Worm (Caenorhabditis elegans) whole organism, L3 larva: ENCODE results near the gene C16C10.4.

Experiments
- aly-2 ChIP-seq: fragments of 150-350 bp; optimal IDR thresholded peaks from 2 replicates; lab custom pipeline; 2014; ENCODE audit warnings: missing biosample characterization, missing genetic modification characterization
- ama-1 ChIP-seq: fragments of 150-350 bp; optimal IDR thresholded peaks from 2 replicates; lab custom pipeline; 2018
- egl-27 ChIP-seq: sonication (generic microtip); optimal IDR thresholded peaks from 4 replicates; lab custom pipeline; 2017; ENCODE audit warnings: missing biosample characterization, missing genetic modification reagents, missing genetic modification characterization
- lsy-12 ChIP-seq: sonication (generic microtip); optimal IDR thresholded peaks from 2 replicates; lab custom pipeline; 2016; ENCODE audit warnings: mild to moderate bottlenecking, missing genetic modification characterization, missing compliant biosample characterization
- pqm-1 ChIP-seq: fragments of 150-350 bp; optimal IDR thresholded peaks from 2 replicates; lab custom pipeline; 2017; ENCODE audit warnings: missing biosample characterization, missing genetic modification characterization, inconsistent platforms
- unc-62 ChIP-seq: fragments of 150-350 bp; sonication (generic microtip); optimal IDR thresholded peaks from 4 replicates; lab custom pipeline; 2014; ENCODE audit warnings: missing biosample characterization, missing genetic modification reagents, missing genetic modification characterization

- TF ChIP-seq ama-1 (no peak), lsy-12 (tag; lab: Kevin White, UChicago) (no peak), aly-2 (tag; lab: Kevin White, UChicago) (no peak), egl-27 (no peak), unc-62 (GFP tag; lab: Kevin White, UChicago) (no peak), pqm-1 (tag; lab: Kevin White, UChicago) (no peak)
These were observed 4.4 kb upstream of the C16C10.4 start, which contains the start of gene rnf-5 for ce11 chrIII:4166745-4167144.
